Worm (Caenorhabditis elegans) whole organism, L4 larva: Measurements from ENCODE around the gene T23F6.3.

ENCODE experiments used
- D1046.2 ChIP-seq: fragments of 200-800 bp; sonication (Bioruptor generic); IDR thresholded peaks from 2 replicates; pipeline ENCODE4 v1.3.6; 2022; ENCODE audit warnings: missing genetic modification characterization, missing compliant biosample characterization
- F49E8.2 ChIP-seq: sonication (generic microtip); optimal IDR thresholded peaks from 2 replicates; lab custom pipeline; 2016; ENCODE audit warnings: missing compliant biosample characterization, mild to moderate bottlenecking, missing genetic modification characterization, borderline replicate concordance
- R02D3.7 ChIP-seq: fragments of 150-350 bp; sonication (generic microtip); optimal IDR thresholded peaks from 3 replicates; lab custom pipeline; 2014; ENCODE audit warnings: missing biosample characterization, missing genetic modification characterization
- T20F7.1 ChIP-seq: fragments of 200-800 bp; sonication (Bioruptor generic); optimal IDR thresholded peaks from 2 replicates; lab custom pipeline; 2018; ENCODE audit warnings: mild to moderate bottlenecking, missing genetic modification characterization, missing compliant biosample characterization
- T26A8.4 ChIP-seq: fragments of 200-800 bp; sonication (Bioruptor generic); IDR thresholded peaks from 2 replicates; pipeline ENCODE4 v1.3.6; 2022; ENCODE audit warnings: missing genetic modification characterization, missing compliant biosample characterization
- ZK337.2 ChIP-seq: fragments of 200-800 bp; sonication (Bioruptor generic); IDR thresholded peaks from 2 replicates; pipeline ENCODE4 v1.3.6; 2022; ENCODE audit warnings: missing genetic modification reagents, missing genetic modification characterization, missing compliant biosample characterization
- ZK546.5 ChIP-seq, 2 experiments: sonication (generic microtip); optimal IDR thresholded peaks; 2 replicates each; lab custom pipeline; 2017; ENCODE audit warnings: missing biosample characterization in 2 of 2, missing genetic modification characterization in 2 of 2
- aha-1 ChIP-seq: fragments of 150-350 bp; peaks from one replicate; lab custom pipeline; 2014; ENCODE audit warnings: missing biosample characterization, missing genetic modification characterization
- ceh-28 ChIP-seq: fragments of 150-350 bp; optimal IDR thresholded peaks from 2 replicates; lab custom pipeline; 2014; ENCODE audit warnings: missing biosample characterization, missing genetic modification reagents, missing genetic modification characterization
- ceh-44 ChIP-seq: fragments of 200-800 bp; sonication (Bioruptor generic); IDR thresholded peaks from 2 replicates; pipeline ENCODE4 v1.3.6; 2022; ENCODE audit warnings: missing genetic modification reagents, missing genetic modification characterization, missing compliant biosample characterization
- ceh-82 ChIP-seq: sonication (generic microtip); optimal IDR thresholded peaks from 2 replicates; lab custom pipeline; 2017; ENCODE audit warnings: missing biosample characterization, missing genetic modification characterization
- daf-16 ChIP-seq, 3 experiments: sonication (generic microtip); optimal IDR thresholded peaks; 2 replicates each; lab custom pipeline; 2016 to 2017; ENCODE audit warnings: missing genetic modification characterization in 3 of 3, missing genetic modification reagents in 3 of 3, mild to moderate bottlenecking in 2 of 3, missing compliant biosample characterization in 2 of 3, missing biosample characterization in 1 of 3, moderate library complexity in 1 of 3
- daf-19 ChIP-seq: fragments of 200-800 bp; sonication (Bioruptor generic); conservative IDR thresholded peaks from 2 replicates; pipeline ENCODE4 v1.3.6; 2022; ENCODE audit warnings: missing genetic modification characterization, missing compliant biosample characterization
- dmd-8 ChIP-seq: fragments of 200-800 bp; sonication (Bioruptor generic); IDR thresholded peaks from 2 replicates; pipeline ENCODE4 v1.3.6; 2022; ENCODE audit warnings: missing genetic modification characterization, missing compliant biosample characterization
- hif-1 ChIP-seq, 2 experiments: sonication (generic microtip); optimal IDR thresholded peaks; 2 replicates each; lab custom pipeline; 2016 to 2017; ENCODE audit warnings: missing compliant biosample characterization in 2 of 2, missing genetic modification characterization in 2 of 2, missing genetic modification reagents in 2 of 2, missing genotype in 2 of 2, mild to moderate bottlenecking in 1 of 2
- hlh-11 ChIP-seq: fragments of 200-800 bp; sonication (Bioruptor generic); optimal IDR thresholded peaks from 2 replicates; lab custom pipeline; 2018; ENCODE audit warnings: mild to moderate bottlenecking, missing genetic modification characterization, missing compliant biosample characterization
- lim-7 ChIP-seq: fragments of 200-800 bp; sonication (Bioruptor generic); IDR thresholded peaks from 2 replicates; pipeline ENCODE4 v1.3.6; 2022; ENCODE audit warnings: missing genetic modification characterization, missing compliant biosample characterization
- mdl-1 ChIP-seq, 2 experiments: fragments of 150-350 bp in 1 of 2; sonication (generic microtip) in 1 of 2; optimal IDR thresholded peaks; 2 replicates each; lab custom pipeline; 2014 to 2017; ENCODE audit warnings: missing biosample characterization in 2 of 2, missing genetic modification characterization in 2 of 2
- mxl-2 ChIP-seq: fragments of 200-800 bp; sonication (Bioruptor generic); conservative IDR thresholded peaks from 2 replicates; pipeline ENCODE4 v1.3.6; 2022; ENCODE audit warnings: missing genetic modification reagents, missing genetic modification characterization, missing compliant biosample characterization
- mxl-3 ChIP-seq: fragments of 200-800 bp; sonication (Bioruptor generic); optimal IDR thresholded peaks from 2 replicates; lab custom pipeline; 2018; ENCODE audit warnings: mild to moderate bottlenecking, missing genetic modification characterization, missing compliant biosample characterization
- nhr-25 ChIP-seq: sonication (generic microtip); optimal IDR thresholded peaks from 2 replicates; lab custom pipeline; 2017; ENCODE audit warnings: missing genetic modification characterization, mild to moderate bottlenecking, missing compliant biosample characterization, antibody characterized with exemption, moderate library complexity, borderline replicate concordance; ENCODE audit not compliant: insufficient read depth
- nhr-28 ChIP-seq: fragments of 150-350 bp; optimal IDR thresholded peaks from 2 replicates; lab custom pipeline; 2014; ENCODE audit warnings: missing biosample characterization, missing genetic modification characterization
- nhr-42 ChIP-seq: fragments of 200-800 bp; sonication (Bioruptor generic); IDR thresholded peaks from 2 replicates; pipeline ENCODE4 v1.3.6; 2022; ENCODE audit warnings: missing genetic modification characterization, missing compliant biosample characterization
- nhr-77 ChIP-seq: fragments of 150-350 bp; optimal IDR thresholded peaks from 2 replicates; lab custom pipeline; 2014; ENCODE audit warnings: missing biosample characterization, missing genetic modification characterization
- pha-4 ChIP-seq, 2 experiments: fragments of 150-350 bp in 1 of 2; fragments of 200-800 bp in 1 of 2; sonication (Bioruptor generic) in 1 of 2; IDR thresholded peaks in 1 of 2; optimal IDR thresholded peaks in 1 of 2; 2 replicates each; pipeline versions ENCODE4 v1.3.6 to Lab custom; 2014 to 2022; ENCODE audit warnings: missing genetic modification characterization in 2 of 2, missing genetic modification reagents in 2 of 2, missing biosample characterization in 1 of 2, missing compliant biosample characterization in 1 of 2
- sdz-12 ChIP-seq: fragments of 200-800 bp; sonication (Bioruptor generic); optimal IDR thresholded peaks from 2 replicates; lab custom pipeline; 2018; ENCODE audit warnings: mild to moderate bottlenecking, missing genetic modification characterization, missing compliant biosample characterization
- skn-1 ChIP-seq: fragments of 150-350 bp; optimal IDR thresholded peaks from 2 replicates; lab custom pipeline; 2014; ENCODE audit warnings: missing biosample characterization, missing genetic modification characterization
- spr-1 ChIP-seq: sonication (generic microtip); optimal IDR thresholded peaks from 2 replicates; lab custom pipeline; 2016; ENCODE audit warnings: mild to moderate bottlenecking, missing genetic modification characterization, missing compliant biosample characterization
- tag-97 ChIP-seq: fragments of 200-800 bp; sonication (Bioruptor generic); IDR thresholded peaks from 2 replicates; pipeline ENCODE4 v1.3.6; 2022; ENCODE audit warnings: missing genetic modification characterization, missing compliant biosample characterization
- zag-1 ChIP-seq: fragments of 150-350 bp; optimal IDR thresholded peaks from 2 replicates; lab custom pipeline; 2014; ENCODE audit warnings: missing biosample characterization, missing genetic modification characterization
- zfp-3 ChIP-seq: fragments of 200-800 bp; sonication (Bioruptor generic); conservative IDR thresholded peaks from 2 replicates; pipeline ENCODE4 v1.3.6; 2022; ENCODE audit warnings: missing genetic modification reagents, missing genetic modification characterization, missing compliant biosample characterization
- zip-11 ChIP-seq: fragments of 200-800 bp; sonication (Bioruptor generic); IDR thresholded peaks from 2 replicates; pipeline ENCODE4 v1.3.6; 2022; ENCODE audit warnings: missing genetic modification characterization, missing compliant biosample characterization
- zip-2 ChIP-seq: fragments of 150-350 bp; optimal IDR thresholded peaks from 2 replicates; lab custom pipeline; 2014; ENCODE audit warnings: missing biosample characterization, missing genetic modification characterization
- ztf-7 ChIP-seq: fragments of 150-350 bp; optimal IDR thresholded peaks from 2 replicates; lab custom pipeline; 2014; ENCODE audit warnings: missing biosample characterization, missing genetic modification characterization

Gene T23F6.3

DNA sequence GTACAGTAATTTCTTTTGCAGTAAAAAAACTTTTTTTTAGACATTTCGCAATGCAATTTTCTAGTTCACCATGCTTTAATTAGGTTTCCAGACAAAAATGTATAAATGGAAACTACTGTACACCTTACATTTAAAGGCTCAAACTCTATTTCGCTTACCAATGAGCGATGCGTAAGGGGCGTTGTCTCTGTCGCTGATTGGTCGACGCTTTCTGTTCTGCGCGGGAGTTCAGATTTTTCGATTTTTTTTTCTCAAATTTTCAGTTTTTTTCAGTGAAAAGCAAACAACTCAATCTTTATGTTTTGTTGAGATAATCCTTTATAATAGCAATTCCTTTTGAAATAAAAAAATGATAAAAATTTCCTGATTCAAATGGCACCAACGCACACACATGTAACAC, 29.6 kb upstream of the T23F6.3 start:
- TF ChIP-seq skn-1 (tag; lab: Kevin White, UChicago): no peak
- peak; percentile 42; the same call in 1 of the 2 replicates for TF ChIP-seq T26A8.4 (GFP tag; lab: Robert Waterston, UW)
- TF ChIP-seq zag-1 (tag; lab: Kevin White, UChicago): no peak
- no peak for TF ChIP-seq ZK546.5 (tag; optimal IDR thresholded peaks at IDR 0.05; lab: Kevin White, UChicago)
- no peak for TF ChIP-seq spr-1 (tag; lab: Kevin White, UChicago)
- peak; percentile 47 for TF ChIP-seq aha-1 (tag; lab: Kevin White, UChicago)
- TF ChIP-seq nhr-28 (tag; lab: Kevin White, UChicago): no peak
- TF ChIP-seq hlh-11 (tag; lab: Kevin White, UChicago): no peak
- TF ChIP-seq T20F7.1: no peak
- TF ChIP-seq zip-2 (tag; lab: Kevin White, UChicago): no peak
- no peak for TF ChIP-seq nhr-25 (tag; lab: Kevin White, UChicago)
- TF ChIP-seq ceh-82: no peak
- no peak for TF ChIP-seq lim-7 (GFP tag; lab: Robert Waterston, UW)
- TF ChIP-seq ceh-44 (GFP tag; lab: Robert Waterston, UW): no peak
- no peak for TF ChIP-seq nhr-77
- no peak for TF ChIP-seq zip-11 (GFP tag; lab: Robert Waterston, UW)
- TF ChIP-seq, all 104 proteins: peak for 2

- no peak for TF ChIP-seq ztf-7 (tag; lab: Kevin White, UChicago)
- TF ChIP-seq aha-1 (tag; lab: Kevin White, UChicago): peak; percentile 90
- TF ChIP-seq, all 104 proteins: peak for 1
Observed at ce11 chrIV:12748760-12749159, 24.2 kb upstream of the T23F6.3 start.

DNA sequence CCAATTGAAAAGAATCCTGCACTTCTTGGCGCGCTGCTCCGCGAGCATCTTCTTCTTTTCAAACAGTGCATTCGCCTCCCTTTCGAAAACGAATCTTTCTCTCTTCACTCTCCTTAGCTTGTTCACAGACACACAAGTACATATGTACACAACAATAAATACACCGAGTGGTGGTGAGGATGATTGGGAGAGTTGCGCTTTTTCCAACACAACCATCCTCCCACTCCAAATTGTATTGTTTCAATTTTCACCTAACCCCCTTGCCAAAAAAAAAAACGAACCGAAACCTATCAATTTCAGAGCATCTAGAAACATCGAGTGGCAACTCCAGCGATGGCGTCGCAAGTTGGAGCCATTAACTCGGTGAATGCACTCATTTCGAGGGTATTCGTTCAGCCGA, 21.7 kb upstream of the T23F6.3 start, which contains the start of gene inx-6:
TSS of gene inx-6 (plus strand) at position 301 of the 400 bp plus-strand sequence.
- no peak for TF ChIP-seq spr-1 (tag; lab: Kevin White, UChicago)
- no peak for TF ChIP-seq zfp-3 (GFP tag; lab: Robert Waterston, UW)
- TF ChIP-seq F49E8.2 (tag; lab: Kevin White, UChicago): no peak
- no peak for TF ChIP-seq zip-2 (tag; lab: Kevin White, UChicago)
- no peak for TF ChIP-seq D1046.2 (GFP tag; lab: Robert Waterston, UW)
- TF ChIP-seq daf-16 (GFP tag; optimal IDR thresholded peaks at IDR 0.05; lab: Kevin White, UChicago): no peak
- no peak for TF ChIP-seq daf-16 (tag; optimal IDR thresholded peaks at IDR 0.05; lab: Kevin White, UChicago)
- TF ChIP-seq tag-97 (GFP tag; lab: Robert Waterston, UW): no peak

ce11 chrIV:12744713-12745112, 20.2 kb upstream of the T23F6.3 start, which contains the start of gene C36H8.1:
Gene C36H8.1, minus strand, starts transcription at chrIV:12744813.
- TF ChIP-seq dmd-8 (no peak), hif-1 (tag; optimal IDR thresholded peaks at IDR 0.05; lab: Kevin White, UChicago) (no peak), mdl-1 (tag; optimal IDR thresholded peaks at IDR 0.05; lab: Kevin White, UChicago) (no peak), mxl-2 (no peak), daf-16 (GFP tag; optimal IDR thresholded peaks at IDR 0.05; lab: Kevin White, UChicago) (no peak), daf-16 (tag; optimal IDR thresholded peaks at IDR 0.05; lab: Kevin White, UChicago) (no peak), daf-19 (GFP tag; lab: Robert Waterston, UW) (no peak), T26A8.4 (GFP tag; lab: Robert Waterston, UW) (no peak), R02D3.7 (tag; lab: Kevin White, UChicago) (no peak), D1046.2 (GFP tag; lab: Robert Waterston, UW) (no peak), zag-1 (tag; lab: Kevin White, UChicago) (no peak), ZK546.5 (tag; optimal IDR thresholded peaks at IDR 0.05; lab: Kevin White, UChicago) (no peak), nhr-42 (GFP tag; lab: Robert Waterston, UW) (no peak), mxl-3 (GFP tag; lab: Kevin White, UChicago) (no peak), pha-4 (GFP tag; IDR thresholded peaks at IDR 0.05; lab: Robert Waterston, UW) (no peak), pha-4 (tag; optimal IDR thresholded peaks at IDR 0.05; lab: Kevin White, UChicago) (no peak), ceh-28 (tag; lab: Kevin White, UChicago) (no peak), ZK337.2 (GFP tag; lab: Robert Waterston, UW) (no peak), sdz-12 (GFP tag; lab: Kevin White, UChicago) (no peak)
